Fruit fly (Drosophila melanogaster) whole organism, embryonic: ENCODE data around the gene enc.
A peak's percentile ranks its signal among the peaks of the same experiment; 100 is the strongest.

Experiments used
- CG10267 ChIP-seq: fragments of 200-800 bp; sonication (Bioruptor generic); optimal IDR thresholded peaks from 2 replicates; lab custom pipeline; 2018; ENCODE audit warnings: missing biosample characterization, mild to moderate bottlenecking, missing genetic modification characterization, moderate library complexity
- CG10366 ChIP-seq: fragments of 200-800 bp; sonication (Bioruptor generic); IDR thresholded peaks from 2 replicates; pipeline ENCODE4 v1.3.6; 2022; ENCODE audit warnings: missing biosample characterization, missing genetic modification characterization
- CG11504 ChIP-seq: fragments of 200-800 bp; sonication (Bioruptor generic); optimal IDR thresholded peaks from 3 replicates; lab custom pipeline; 2019; ENCODE audit warnings: missing biosample characterization, mild to moderate bottlenecking, missing genetic modification characterization, moderate library complexity
- CG12744 ChIP-seq: fragments of 200-800 bp; sonication (Bioruptor generic); optimal IDR thresholded peaks from 2 replicates; lab custom pipeline; 2016; ENCODE audit warnings: missing biosample characterization, missing genetic modification characterization
- CG13424 ChIP-seq: fragments of 200-800 bp; sonication (Bioruptor generic); optimal IDR thresholded peaks from 2 replicates; lab custom pipeline; 2019; ENCODE audit warnings: missing biosample characterization, mild to moderate bottlenecking, missing genetic modification characterization, moderate library complexity
- CG15514 ChIP-seq: fragments of 200-800 bp; sonication (Bioruptor generic); optimal IDR thresholded peaks from 3 replicates; lab custom pipeline; 2017; ENCODE audit warnings: missing biosample characterization, missing genetic modification characterization, mild to moderate bottlenecking, moderate library complexity, missing genetic modification reagents
- CG16863 ChIP-seq: fragments of 200-800 bp; sonication (Bioruptor generic); optimal IDR thresholded peaks from 3 replicates; lab custom pipeline; 2016; ENCODE audit warnings: missing biosample characterization, missing genetic modification characterization
- CG2199 ChIP-seq: fragments of 200-800 bp; sonication (Bioruptor generic); IDR thresholded peaks from 3 replicates; pipeline ENCODE4 v1.3.6; 2022; ENCODE audit warnings: missing biosample characterization, missing genetic modification characterization
- CG2889 ChIP-seq: fragments of 200-800 bp; sonication (Bioruptor generic); IDR thresholded peaks from 3 replicates; pipeline ENCODE4 v1.3.6; 2022; ENCODE audit warnings: missing biosample characterization, missing genetic modification characterization
- CG32532 ChIP-seq: fragments of 200-800 bp; sonication (Bioruptor generic); IDR thresholded peaks from 2 replicates; pipeline ENCODE4 v1.3.6; 2022; ENCODE audit warnings: missing biosample characterization, missing genetic modification characterization
- CG42726 ChIP-seq: fragments of 200-800 bp; sonication (Bioruptor generic); IDR thresholded peaks from 2 replicates; pipeline ENCODE4 v1.3.6; 2022; ENCODE audit warnings: missing biosample characterization, missing genetic modification characterization; ENCODE audit not compliant: partially characterized antibody
- Camta ChIP-seq: fragments of 200-800 bp; sonication (Bioruptor generic); optimal IDR thresholded peaks from 2 replicates; lab custom pipeline; 2016; ENCODE audit warnings: missing biosample characterization, missing genetic modification characterization
- Drgx ChIP-seq: fragments of 200-800 bp; sonication (Bioruptor generic); IDR thresholded peaks from 2 replicates; pipeline ENCODE4 v1.3.6; 2022; ENCODE audit warnings: missing biosample characterization, missing genetic modification characterization
- E2f2 ChIP-seq: fragments of 200-800 bp; sonication (Bioruptor generic); IDR thresholded peaks from 2 replicates; pipeline ENCODE4 v1.3.6; 2022; ENCODE audit warnings: missing biosample characterization, missing genetic modification characterization
- Fer3 ChIP-seq: fragments of 200-800 bp; sonication (Bioruptor generic); optimal IDR thresholded peaks from 2 replicates; lab custom pipeline; 2018; ENCODE audit warnings: missing biosample characterization, mild to moderate bottlenecking, missing genetic modification characterization, moderate library complexity
- HmgD ChIP-seq: fragments of 200-800 bp; sonication (Bioruptor generic); optimal IDR thresholded peaks from 3 replicates; lab custom pipeline; 2016; ENCODE audit warnings: missing biosample characterization, missing genetic modification characterization
- Pdp1 ChIP-seq, 2 experiments: fragments of 200-800 bp; sonication (Bioruptor generic); optimal IDR thresholded peaks; 3 replicates each; lab custom pipeline; 2016; ENCODE audit warnings: missing biosample characterization in 2 of 2, missing genetic modification characterization in 2 of 2, mild to moderate bottlenecking in 1 of 2, moderate library complexity in 1 of 2
- Ptx1 ChIP-seq: fragments of 200-800 bp; sonication (Bioruptor generic); IDR thresholded peaks from 2 replicates; pipeline ENCODE4 v1.3.6; 2022; ENCODE audit warnings: missing biosample characterization, missing genetic modification characterization
- bab2 ChIP-seq: fragments of 200-800 bp; sonication (Bioruptor generic); optimal IDR thresholded peaks from 2 replicates; lab custom pipeline; 2016; ENCODE audit warnings: missing biosample characterization, missing genetic modification characterization
- bigmax ChIP-seq: fragments of 200-800 bp; sonication (Bioruptor generic); optimal IDR thresholded peaks from 2 replicates; lab custom pipeline; 2018; ENCODE audit warnings: missing biosample characterization, mild to moderate bottlenecking, missing genetic modification characterization
- chinmo ChIP-seq: fragments of 200-800 bp; sonication (Bioruptor generic); IDR thresholded peaks from 4 replicates; pipeline ENCODE4 v1.3.6; 2022; ENCODE audit warnings: missing biosample characterization, missing genetic modification characterization; ENCODE audit not compliant: partially characterized antibody
- exex ChIP-seq: fragments of 200-800 bp; sonication (Bioruptor generic); optimal IDR thresholded peaks from 4 replicates; lab custom pipeline; 2018; ENCODE audit warnings: missing biosample characterization, mild to moderate bottlenecking, missing genetic modification characterization, moderate library complexity
- fd3F ChIP-seq: fragments of 200-800 bp; sonication (Bioruptor generic); optimal IDR thresholded peaks from 2 replicates; lab custom pipeline; 2018; ENCODE audit warnings: missing biosample characterization, mild to moderate bottlenecking, missing genetic modification characterization, moderate library complexity
- hth ChIP-seq: fragments of >200 bp; optimal IDR thresholded peaks from 2 replicates; lab custom pipeline; 2017; ENCODE audit warnings: inconsistent platforms
- jigr1 ChIP-seq: fragments of 200-800 bp; sonication (Bioruptor generic); IDR thresholded peaks from 3 replicates; pipeline ENCODE4 v1.3.6; 2022; ENCODE audit warnings: missing biosample characterization, missing genetic modification characterization
- jumu ChIP-seq: fragments of 200-800 bp; sonication (Bioruptor generic); optimal IDR thresholded peaks from 3 replicates; lab custom pipeline; 2016; ENCODE audit warnings: missing biosample characterization, missing genetic modification characterization
- lab ChIP-seq: fragments of 200-800 bp; sonication (Bioruptor generic); optimal IDR thresholded peaks from 3 replicates; lab custom pipeline; 2017; ENCODE audit warnings: missing biosample characterization, missing genetic modification characterization, mild to moderate bottlenecking, moderate library complexity, missing genetic modification reagents
- lbe ChIP-seq: fragments of 200-800 bp; sonication (Bioruptor generic); optimal IDR thresholded peaks from 2 replicates; lab custom pipeline; 2016; ENCODE audit warnings: missing biosample characterization, mild to moderate bottlenecking, missing genetic modification characterization
- lilli ChIP-seq: fragments of 200-800 bp; sonication (Bioruptor generic); optimal IDR thresholded peaks from 3 replicates; lab custom pipeline; 2016; ENCODE audit warnings: missing biosample characterization, missing genetic modification characterization
- pfk ChIP-seq: fragments of 200-800 bp; sonication (Bioruptor generic); optimal IDR thresholded peaks from 2 replicates; lab custom pipeline; 2018; ENCODE audit warnings: missing biosample characterization, mild to moderate bottlenecking, missing genetic modification characterization, moderate library complexity
- sd ChIP-seq: fragments of 200-800 bp; sonication (Bioruptor generic); optimal IDR thresholded peaks from 3 replicates; lab custom pipeline; 2018; ENCODE audit warnings: missing biosample characterization, mild to moderate bottlenecking, missing genetic modification characterization, moderate library complexity
- sens ChIP-seq: fragments of 200-800 bp; sonication (Bioruptor generic); peaks from one replicate; lab custom pipeline; 2016; ENCODE audit warnings: missing biosample characterization, missing genetic modification characterization
- seq ChIP-seq: fragments of 200-800 bp; sonication (Bioruptor generic); IDR thresholded peaks from 2 replicates; pipeline ENCODE4 v1.3.6; 2022; ENCODE audit warnings: missing biosample characterization, missing genetic modification characterization
- sug ChIP-seq: fragments of 200-800 bp; optimal IDR thresholded peaks from 2 replicates; lab custom pipeline; 2019; ENCODE audit warnings: missing biosample characterization, mild to moderate bottlenecking, missing genetic modification characterization, moderate library complexity
- tap ChIP-seq: fragments of 200-800 bp; optimal IDR thresholded peaks from 3 replicates; lab custom pipeline; 2019; ENCODE audit warnings: missing biosample characterization, mild to moderate bottlenecking, missing genetic modification characterization, moderate library complexity
- wor ChIP-seq: fragments of 200-800 bp; sonication (Bioruptor generic); IDR thresholded peaks from 2 replicates; pipeline ENCODE4 v1.3.6; 2022; ENCODE audit warnings: missing biosample characterization, missing genetic modification characterization

enc gene

DNA sequence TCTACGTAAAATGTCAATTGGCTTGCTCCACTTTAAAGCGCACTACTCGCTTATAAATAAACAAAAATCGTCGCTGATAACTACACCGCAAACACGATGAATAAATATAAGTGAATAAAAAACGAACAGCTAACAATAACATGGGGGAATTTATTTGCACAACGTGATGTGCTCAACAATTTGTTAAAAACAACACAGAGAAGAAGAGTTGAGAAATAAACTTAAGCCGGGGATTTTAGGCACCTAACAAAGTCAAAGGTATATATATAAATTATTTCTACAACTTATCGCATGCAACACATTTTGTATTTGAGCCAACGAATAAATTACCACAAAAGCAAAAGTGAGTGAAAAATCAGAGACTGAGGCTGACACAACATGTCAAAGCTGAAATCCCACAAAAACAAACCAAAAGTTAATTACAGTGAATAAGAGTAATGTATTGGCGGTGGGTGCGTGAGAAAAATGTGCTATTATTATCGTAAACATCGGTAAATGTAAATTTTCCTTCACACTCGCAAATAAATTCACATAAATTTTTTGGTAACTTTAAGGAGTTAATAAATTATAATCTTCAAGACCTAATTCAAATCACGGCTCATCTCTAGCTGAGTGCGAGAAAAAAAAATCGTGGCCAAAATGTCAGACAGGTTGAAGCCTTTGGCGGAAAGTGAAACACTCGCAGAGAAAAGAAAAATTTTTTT, 46.0 kb upstream of the enc start (continued):
- TF ChIP-seq E2f2 (GFP tag; lab: Robert Waterston, UW) (peak; percentile 25; the same call in 1 of the 2 replicates), fd3F (GFP tag; lab: Kevin White, UChicago) (peak; percentile 19), Fer3 (no peak), lilli (GFP tag; lab: Kevin White, UChicago) (peak; percentile 47), CG13424 (tag; lab: Kevin White, UChicago) (peak; percentile 49), CG32532 (GFP tag; lab: Robert Waterston, UW) (peak; percentile 51; the same call in 1 of the 2 replicates), CG10366 (peak; percentile 38; the same call in 1 of the 2 replicates), CG2889 (GFP tag; lab: Robert Waterston, UW) (0 out of 3 replicates have a peak, but pooled peaks have one; percentile 9), pfk (GFP tag; lab: Kevin White, UChicago) (no peak)

DNA sequence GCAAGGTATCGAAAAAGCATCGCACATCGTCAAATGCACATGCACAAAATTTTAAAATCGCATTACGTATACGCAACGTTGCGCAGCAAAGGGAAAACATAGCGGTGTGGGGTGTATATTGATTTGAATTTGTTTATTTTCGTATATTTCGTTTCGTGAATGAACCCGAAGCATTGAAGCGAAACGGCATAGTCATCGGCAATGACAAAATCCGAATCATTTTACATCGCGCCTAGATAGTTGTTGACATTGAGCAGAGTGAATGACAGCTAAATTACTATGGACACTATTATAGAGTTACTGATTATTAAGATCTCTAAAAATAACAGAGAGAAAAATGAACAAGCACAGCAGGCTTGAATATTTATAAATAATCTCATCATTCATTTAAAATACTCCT, 45.2 kb upstream of the enc start:
- TF ChIP-seq chinmo (GFP tag; lab: Robert Waterston, UW) (peak; percentile 74; the same call in 1 of the 4 replicates), CG15514 (GFP tag; lab: Kevin White, UChicago) (no peak)
- TF ChIP-seq, all 482 proteins: peak for 1

dm6 chr3L:3776559-3777097, 41.9 kb upstream of the enc start:
- TF ChIP-seq sd (tag; lab: Kevin White, UChicago) (peak; percentile 26), jigr1 (no peak), exex (tag; lab: Kevin White, UChicago) (peak; percentile 74), seq (GFP tag; lab: Robert Waterston, UW) (no peak), sug (tag; lab: Kevin White, UChicago) (peak; percentile 12), sens (GFP tag; lab: Kevin White, UChicago) (peak; percentile 52), jumu (GFP tag; lab: Kevin White, UChicago) (no peak), Pdp1 (GFP tag; optimal IDR thresholded peaks at IDR 0.05; lab: Kevin White, UChicago) (peak in 1 of 2 experiments; percentile 62), lab (no peak), Ptx1 (GFP tag; lab: Robert Waterston, UW) (no peak), hth (lab: Kevin White, UChicago) (no peak), bigmax (GFP tag; lab: Kevin White, UChicago) (no peak)
- TF ChIP-seq, all 482 proteins: peak for 5

DNA sequence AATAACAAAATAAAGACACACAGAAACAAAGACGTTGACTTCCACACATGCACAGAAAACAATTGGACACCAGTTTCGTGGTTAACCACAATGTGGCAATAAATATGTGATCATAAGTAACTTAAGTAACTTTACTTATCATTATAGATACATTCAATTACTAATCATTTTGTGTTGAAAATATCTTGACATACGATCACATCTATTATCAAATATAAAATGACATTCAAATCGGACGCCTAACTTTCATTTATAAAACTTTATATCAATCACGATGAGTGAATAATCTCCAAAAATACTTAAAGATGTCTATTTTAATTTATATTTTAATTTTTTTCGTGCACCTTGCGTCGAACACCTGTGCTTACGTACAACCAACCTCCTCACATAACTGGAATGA, 40.0 kb upstream of the enc start:
- no peak for TF ChIP-seq CG16863 (GFP tag; lab: Kevin White, UChicago)
- TF ChIP-seq tap (tag; lab: Kevin White, UChicago), result no peak
- TF ChIP-seq lbe (GFP tag; lab: Kevin White, UChicago), result peak; percentile 45
- peak; percentile 36 for TF ChIP-seq CG11504
- TF ChIP-seq CG2199, result no peak
- TF ChIP-seq Camta (GFP tag; lab: Kevin White, UChicago), result no peak
- no peak for TF ChIP-seq bab2 (GFP tag; lab: Kevin White, UChicago)
- no peak for TF ChIP-seq CG10267 (tag; lab: Kevin White, UChicago)
- no peak for TF ChIP-seq CG13424 (tag; lab: Kevin White, UChicago)
- no peak for TF ChIP-seq CG12744 (GFP tag; lab: Kevin White, UChicago)
- TF ChIP-seq wor (GFP tag; lab: Robert Waterston, UW), result no peak
- TF ChIP-seq HmgD (GFP tag; lab: Kevin White, UChicago), result no peak
- TF ChIP-seq sens (GFP tag; lab: Kevin White, UChicago), result peak; percentile 24
- peak; percentile 9 for TF ChIP-seq lab
- no peak for TF ChIP-seq CG42726
- TF ChIP-seq Drgx (GFP tag; lab: Robert Waterston, UW), result peak; percentile 26; the same call in 1 of the 2 replicates
- TF ChIP-seq, all 482 proteins: peak for 5
